Worm (Caenorhabditis elegans) whole organism, L1 larva: ENCODE results near the gene Y39A1A.21.

Source experiments
- C16A3.4 ChIP-seq: fragments of 150-350 bp; optimal IDR thresholded peaks from 2 replicates; lab custom pipeline; 2014; ENCODE audit warnings: missing biosample characterization, missing genetic modification characterization
- Y116A8C.19 ChIP-seq: sonication (generic microtip); optimal IDR thresholded peaks from 2 replicates; lab custom pipeline; 2016; ENCODE audit warnings: missing compliant biosample characterization, missing genetic modification characterization, borderline replicate concordance
- ama-1 ChIP-seq: fragments of 150-350 bp; optimal IDR thresholded peaks from 2 replicates; lab custom pipeline; 2014
- ceh-63 ChIP-seq: fragments of 200-800 bp; sonication (Bioruptor generic); optimal IDR thresholded peaks from 2 replicates; lab custom pipeline; 2018; ENCODE audit warnings: mild to moderate bottlenecking, missing genetic modification characterization, missing compliant biosample characterization
- ceh-82 ChIP-seq, 3 experiments: fragments of 150-350 bp in 1 of 3; sonication (generic microtip) in 2 of 3; optimal IDR thresholded peaks; 2 replicates each; lab custom pipeline; 2014 to 2017; ENCODE audit warnings: missing biosample characterization in 3 of 3, missing genetic modification characterization in 3 of 3
- ceh-88 ChIP-seq: fragments of 200-800 bp; sonication (Bioruptor generic); IDR thresholded peaks from 2 replicates; pipeline ENCODE4 v1.3.6; 2022; ENCODE audit warnings: missing genetic modification characterization, missing compliant biosample characterization
- dpl-1 ChIP-seq, 3 experiments: fragments of 150-350 bp in 2 of 3; sonication (generic microtip) in 1 of 3; optimal IDR thresholded peaks; 2 replicates each; lab custom pipeline; 2014 to 2017; ENCODE audit warnings: missing biosample characterization in 3 of 3, missing genetic modification characterization in 3 of 3, missing genetic modification reagents in 3 of 3
- efl-1 ChIP-seq, 4 experiments: fragments of 150-350 bp; optimal IDR thresholded peaks in 3 of 4; peaks in 1 of 4; 1 replicate in 1 of 4; 2 replicates in 3 of 4; lab custom pipeline; 2014; ENCODE audit warnings: missing biosample characterization in 2 of 4, missing genetic modification characterization in 2 of 4, missing genetic modification reagents in 2 of 4
- egl-13 ChIP-seq: sonication (generic microtip); optimal IDR thresholded peaks from 2 replicates; lab custom pipeline; 2016; ENCODE audit warnings: missing genotype, missing genetic modification reagents, missing genetic modification characterization, missing compliant biosample characterization
- egl-27 ChIP-seq, 2 experiments: fragments of 150-350 bp in 1 of 2; sonication (generic microtip); optimal IDR thresholded peaks; 3 replicates each; lab custom pipeline; 2017 to 2018; ENCODE audit warnings: missing biosample characterization in 2 of 2, missing genetic modification characterization in 2 of 2, missing genetic modification reagents in 2 of 2
- elt-2 ChIP-seq: sonication (generic microtip); optimal IDR thresholded peaks from 2 replicates; lab custom pipeline; 2016; ENCODE audit warnings: missing genetic modification characterization, mild to moderate bottlenecking, inconsistent platforms, missing compliant biosample characterization, missing genetic modification reagents
- elt-3 ChIP-seq, 6 experiments: fragments of 150-350 bp in 1 of 6; sonication (generic microtip); optimal IDR thresholded peaks; 2 replicates each; lab custom pipeline; 2017 to 2018; ENCODE audit warnings: missing biosample characterization in 6 of 6, missing genetic modification characterization in 6 of 6, inconsistent platforms in 1 of 6
- fkh-10 ChIP-seq: sonication (generic microtip); optimal IDR thresholded peaks from 2 replicates; lab custom pipeline; 2017; ENCODE audit warnings: missing biosample characterization, missing genetic modification reagents, missing genetic modification characterization
- fkh-8 ChIP-seq: sonication (generic microtip); optimal IDR thresholded peaks from 2 replicates; lab custom pipeline; 2016; ENCODE audit warnings: mild to moderate bottlenecking, missing genetic modification characterization, missing compliant biosample characterization
- fos-1 ChIP-seq: fragments of 150-350 bp; optimal IDR thresholded peaks from 2 replicates; lab custom pipeline; 2014; ENCODE audit warnings: missing biosample characterization, missing genetic modification characterization
- grh-1 ChIP-seq: fragments of 200-800 bp; sonication (Bioruptor generic); IDR thresholded peaks from 2 replicates; pipeline ENCODE4 v1.3.6; 2022; ENCODE audit warnings: missing genetic modification reagents, missing genetic modification characterization, missing compliant biosample characterization
- irx-1 ChIP-seq: sonication (generic microtip); optimal IDR thresholded peaks from 2 replicates; lab custom pipeline; 2016; ENCODE audit warnings: missing genetic modification characterization, missing compliant biosample characterization
- jun-1 ChIP-seq: fragments of 150-350 bp; optimal IDR thresholded peaks from 2 replicates; lab custom pipeline; 2014; ENCODE audit warnings: missing biosample characterization, missing genetic modification reagents, missing genetic modification characterization
- lin-13 ChIP-seq: fragments of 150-350 bp; optimal IDR thresholded peaks from 2 replicates; lab custom pipeline; 2014; ENCODE audit warnings: missing biosample characterization, missing genetic modification reagents, missing genetic modification characterization
- lin-14 ChIP-seq: fragments of 200-800 bp; sonication (Bioruptor generic); optimal IDR thresholded peaks from 2 replicates; lab custom pipeline; 2018; ENCODE audit warnings: mild to moderate bottlenecking, missing genetic modification characterization, moderate library complexity, missing compliant biosample characterization
- lin-15B ChIP-seq: fragments of 150-350 bp; sonication (generic microtip); optimal IDR thresholded peaks from 3 replicates; lab custom pipeline; 2014; ENCODE audit warnings: missing biosample characterization, missing genetic modification characterization
- lsy-2 ChIP-seq, 2 experiments: fragments of 150-350 bp; optimal IDR thresholded peaks; 2 replicates each; lab custom pipeline; 2014; ENCODE audit warnings: missing biosample characterization in 2 of 2, missing genetic modification characterization in 2 of 2
- mab-9 ChIP-seq: fragments of 200-800 bp; sonication (Bioruptor generic); IDR thresholded peaks from 2 replicates; pipeline ENCODE4 v1.3.6; 2022; ENCODE audit warnings: missing genetic modification reagents, missing genetic modification characterization, missing compliant biosample characterization
- mdl-1 ChIP-seq, 2 experiments: fragments of 150-350 bp; optimal IDR thresholded peaks; 2 replicates each; lab custom pipeline; 2014 to 2017; ENCODE audit warnings: missing biosample characterization in 2 of 2, missing genetic modification characterization in 2 of 2, inconsistent platforms in 1 of 2
- mep-1 ChIP-seq: fragments of 150-350 bp; optimal IDR thresholded peaks from 2 replicates; lab custom pipeline; 2014; ENCODE audit warnings: missing biosample characterization, missing genetic modification characterization
- nhr-11 ChIP-seq: fragments of 150-350 bp; optimal IDR thresholded peaks from 2 replicates; lab custom pipeline; 2014; ENCODE audit warnings: missing biosample characterization, missing genetic modification characterization
- nhr-12 ChIP-seq: sonication (generic microtip); optimal IDR thresholded peaks from 2 replicates; lab custom pipeline; 2017; ENCODE audit warnings: missing biosample characterization, missing genetic modification characterization
- nhr-19 ChIP-seq: fragments of 200-800 bp; sonication (Bioruptor generic); conservative IDR thresholded peaks from 2 replicates; pipeline ENCODE4 v1.3.6; 2022; ENCODE audit warnings: missing genetic modification characterization, missing compliant biosample characterization
- nhr-237 ChIP-seq: fragments of 150-350 bp; optimal IDR thresholded peaks from 2 replicates; lab custom pipeline; 2014; ENCODE audit warnings: missing biosample characterization, missing genetic modification characterization
- nhr-47 ChIP-seq: sonication (generic microtip); optimal IDR thresholded peaks from 2 replicates; lab custom pipeline; 2016; ENCODE audit warnings: mild to moderate bottlenecking, missing genetic modification characterization, moderate library complexity, missing compliant biosample characterization
- nhr-71 ChIP-seq: sonication (generic microtip); optimal IDR thresholded peaks from 2 replicates; lab custom pipeline; 2016; ENCODE audit warnings: mild to moderate bottlenecking, missing genetic modification characterization, moderate library complexity, missing compliant biosample characterization
- nhr-76 ChIP-seq: sonication (generic microtip); optimal IDR thresholded peaks from 2 replicates; lab custom pipeline; 2017; ENCODE audit warnings: missing biosample characterization, missing genetic modification characterization
- nhr-77 ChIP-seq: fragments of 150-350 bp; optimal IDR thresholded peaks from 2 replicates; lab custom pipeline; 2014; ENCODE audit warnings: missing biosample characterization, missing genetic modification characterization
- nhr-84 ChIP-seq: sonication (generic microtip); optimal IDR thresholded peaks from 2 replicates; lab custom pipeline; 2017; ENCODE audit warnings: missing biosample characterization, missing genetic modification characterization
- nhr-85 ChIP-seq: sonication (generic microtip); peaks from one replicate; lab custom pipeline; 2016; ENCODE audit warnings: missing genetic modification characterization, inconsistent platforms, missing compliant biosample characterization
- nhr-90 ChIP-seq: sonication (generic microtip); optimal IDR thresholded peaks from 2 replicates; lab custom pipeline; 2016; ENCODE audit warnings: mild to moderate bottlenecking, missing genetic modification characterization, missing compliant biosample characterization; ENCODE audit not compliant: poor library complexity
- pqm-1 ChIP-seq: sonication (generic microtip); optimal IDR thresholded peaks from 3 replicates; lab custom pipeline; 2017; ENCODE audit warnings: missing biosample characterization, missing genetic modification characterization
- sox-4 ChIP-seq: sonication (generic microtip); optimal IDR thresholded peaks from 2 replicates; lab custom pipeline; 2016; ENCODE audit warnings: missing genetic modification characterization, missing compliant biosample characterization
- tbx-2 ChIP-seq: sonication (generic microtip); optimal IDR thresholded peaks from 2 replicates; lab custom pipeline; 2016; ENCODE audit warnings: missing genetic modification characterization, missing compliant biosample characterization
- tlp-1 ChIP-seq: fragments of 150-350 bp; optimal IDR thresholded peaks from 2 replicates; lab custom pipeline; 2014; ENCODE audit warnings: missing biosample characterization, missing genetic modification characterization
- unc-130 ChIP-seq: fragments of 150-350 bp; optimal IDR thresholded peaks from 2 replicates; lab custom pipeline; 2017; ENCODE audit warnings: missing biosample characterization, missing genetic modification characterization, inconsistent platforms
- unc-30 ChIP-seq: sonication (generic microtip); optimal IDR thresholded peaks from 2 replicates; lab custom pipeline; 2017; ENCODE audit warnings: missing biosample characterization, missing genetic modification characterization
- ztf-4 ChIP-seq: fragments of 150-350 bp; optimal IDR thresholded peaks from 2 replicates; lab custom pipeline; 2014; ENCODE audit warnings: missing biosample characterization, missing genetic modification characterization

The Y39A1A.21 gene

ce11 chrIII:10709676-10710075 is 2.9 kb upstream of the Y39A1A.21 start:
- no peak for TF ChIP-seq elt-2 (tag; lab: Kevin White, UChicago)
- no peak for TF ChIP-seq nhr-77 (tag; lab: Kevin White, UChicago)
- TF ChIP-seq lin-15B (tag; lab: Kevin White, UChicago) = no peak
- no peak for TF ChIP-seq nhr-85
- TF ChIP-seq egl-13 = no peak
- TF ChIP-seq nhr-71 = no peak
- TF ChIP-seq nhr-11 (tag; lab: Kevin White, UChicago) = no peak
- no peak for TF ChIP-seq nhr-90
- no peak for TF ChIP-seq nhr-19 (GFP tag; lab: Robert Waterston, UW)

DNA sequence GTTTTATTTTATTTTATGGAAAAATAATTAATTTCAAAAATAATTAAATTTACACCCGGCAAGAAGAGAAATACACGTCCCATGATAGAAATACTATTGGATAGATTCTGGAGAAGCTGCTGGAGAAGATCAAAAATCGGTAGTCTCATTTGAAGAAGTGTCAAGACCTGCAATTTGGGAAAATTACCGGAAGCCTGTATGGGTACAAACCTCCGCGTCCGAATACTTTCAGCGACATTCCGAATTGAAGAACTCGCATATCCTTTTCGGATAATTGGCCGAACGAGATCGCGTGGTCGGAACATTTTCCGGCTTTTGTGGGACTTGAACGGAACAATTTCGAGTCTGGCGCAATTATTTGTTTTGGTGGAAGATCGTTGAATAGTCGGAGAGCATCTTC is 1.7 kb upstream of the Y39A1A.21 start:
- TF ChIP-seq grh-1 (no peak), dpl-1 (GFP tag; optimal IDR thresholded peaks at IDR 0.05; lab: Kevin White, UChicago) (no peak), mdl-1 (tag; optimal IDR thresholded peaks at IDR 0.05; lab: Kevin White, UChicago) (no peak), ceh-88 (GFP tag; lab: Robert Waterston, UW) (no peak), ama-1 (lab: Kevin White, UChicago) (no peak), lin-15B (tag; lab: Kevin White, UChicago) (no peak), nhr-237 (no peak), mep-1 (no peak), tbx-2 (tag; lab: Kevin White, UChicago) (no peak), lin-13 (GFP tag; lab: Kevin White, UChicago) (no peak), efl-1 (optimal IDR thresholded peaks at IDR 0.05; lab: Kevin White, UChicago) (no peak), efl-1 (GFP tag; optimal IDR thresholded peaks at IDR 0.05 in 1 of 2; lab: Kevin White, UChicago) (no peak), jun-1 (tag; lab: Kevin White, UChicago) (no peak), unc-130 (tag; lab: Kevin White, UChicago) (no peak), sox-4 (tag; lab: Kevin White, UChicago) (no peak), nhr-47 (tag; lab: Kevin White, UChicago) (no peak), C16A3.4 (tag; lab: Kevin White, UChicago) (no peak), nhr-84 (tag; lab: Kevin White, UChicago) (no peak), unc-30 (tag; lab: Kevin White, UChicago) (no peak)
- TF ChIP-seq, all 84 proteins: peak for 0

DNA sequence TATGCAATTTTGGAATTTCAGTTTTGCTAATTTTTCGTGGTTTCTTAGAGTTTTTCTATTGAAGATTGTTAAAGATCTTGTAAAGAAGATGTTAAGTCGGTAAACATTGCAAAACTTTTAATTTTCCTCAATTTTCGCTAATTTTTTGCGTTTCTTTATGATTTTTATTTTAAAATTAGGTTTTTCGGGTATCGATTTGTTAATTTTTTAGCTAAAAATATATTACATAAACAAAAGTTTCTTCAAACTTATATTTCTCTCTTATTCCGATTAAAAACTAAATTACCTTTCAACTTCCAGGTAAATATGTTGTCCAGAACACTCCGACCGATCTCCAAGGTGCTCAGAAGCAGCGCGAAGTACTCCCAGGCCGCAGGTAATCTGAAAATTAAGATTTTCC is 639 bp upstream of the Y39A1A.21 start, which contains the start of gene mrpl-12:
mrpl-12 (plus strand) TSS at position 301 of the 400 bp plus-strand sequence.
- TF ChIP-seq tlp-1 (tag; lab: Kevin White, UChicago) = no peak
- no peak for TF ChIP-seq nhr-12 (tag; lab: Kevin White, UChicago)
- no peak for TF ChIP-seq grh-1
- TF ChIP-seq nhr-47 (tag; lab: Kevin White, UChicago) = no peak
- no peak for TF ChIP-seq unc-30 (tag; lab: Kevin White, UChicago)
- no peak for TF ChIP-seq pqm-1
- no peak for TF ChIP-seq nhr-85
- no peak for TF ChIP-seq elt-2 (tag; lab: Kevin White, UChicago)
- no peak for TF ChIP-seq egl-27 (tag; optimal IDR thresholded peaks at IDR 0.05; lab: Kevin White, UChicago)
- TF ChIP-seq, all 84 proteins: peak for 0

DNA sequence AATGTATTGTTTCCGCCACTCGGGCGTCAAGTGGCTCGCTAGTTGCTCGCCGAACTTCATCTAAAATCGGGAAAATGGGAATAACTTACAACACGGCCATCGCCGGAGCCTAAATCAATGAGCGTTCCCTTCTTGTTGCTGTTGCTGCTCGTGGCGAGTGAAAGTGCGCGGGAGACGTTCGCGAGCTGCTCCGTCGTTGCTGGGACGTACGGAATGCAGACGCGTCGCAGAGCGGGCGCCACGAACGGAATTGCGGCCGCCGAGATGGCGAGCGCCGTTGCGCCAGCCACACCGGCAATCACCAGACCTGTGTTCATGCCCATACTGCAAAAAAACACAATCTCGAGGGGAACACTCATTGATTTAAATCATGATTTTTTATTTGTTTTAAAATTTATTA is 341 bp downstream of the Y39A1A.21 start:
- no peak for TF ChIP-seq elt-3 (tag; optimal IDR thresholded peaks at IDR 0.05; lab: Kevin White, UChicago)
- TF ChIP-seq nhr-76 (tag; lab: Kevin White, UChicago) = no peak
- no peak for TF ChIP-seq nhr-90
- TF ChIP-seq nhr-19 (GFP tag; lab: Robert Waterston, UW) = no peak
- TF ChIP-seq irx-1 (tag; lab: Kevin White, UChicago) = no peak
- no peak for TF ChIP-seq ceh-63
- TF ChIP-seq lin-14 = no peak
- no peak for TF ChIP-seq fkh-10 (GFP tag; lab: Kevin White, UChicago)
- TF ChIP-seq nhr-71 = no peak
- TF ChIP-seq pqm-1 = no peak
- TF ChIP-seq Y116A8C.19 (tag; lab: Kevin White, UChicago) = no peak
- TF ChIP-seq fos-1 (tag; lab: Kevin White, UChicago) = no peak
- TF ChIP-seq lsy-2 (tag; optimal IDR thresholded peaks at IDR 0.05; lab: Kevin White, UChicago) = no peak
- no peak for TF ChIP-seq mab-9 (GFP tag; lab: Robert Waterston, UW)
- no peak for TF ChIP-seq tbx-2 (tag; lab: Kevin White, UChicago)
- TF ChIP-seq fkh-8 (tag; lab: Kevin White, UChicago) = no peak
- TF ChIP-seq ceh-82 (tag; optimal IDR thresholded peaks at IDR 0.05; lab: Kevin White, UChicago) = no peak
- TF ChIP-seq ztf-4 = no peak
- no peak for TF ChIP-seq unc-130 (tag; lab: Kevin White, UChicago)
